Worm (Caenorhabditis elegans) whole organism, late embryonic: ENCODE measurements around the gene C24D10.2.

Experiments used
- F13H6.1 ChIP-seq: sonication (generic microtip); optimal IDR thresholded peaks from 2 replicates; lab custom pipeline; 2016; ENCODE audit warnings: missing genetic modification characterization, missing compliant biosample characterization
- ahr-1 ChIP-seq: sonication (generic microtip); optimal IDR thresholded peaks from 2 replicates; lab custom pipeline; 2016; ENCODE audit warnings: missing genetic modification characterization, missing compliant biosample characterization
- dve-1 ChIP-seq: sonication (generic microtip); optimal IDR thresholded peaks from 2 replicates; lab custom pipeline; 2017; ENCODE audit warnings: antibody characterized with exemption, mild to moderate bottlenecking, missing genetic modification characterization, missing compliant biosample characterization
- elt-2 ChIP-seq: sonication (generic microtip); optimal IDR thresholded peaks from 2 replicates; lab custom pipeline; 2016; ENCODE audit warnings: missing genetic modification reagents, missing genetic modification characterization, missing compliant biosample characterization
- fkh-6 ChIP-seq: sonication (generic microtip); optimal IDR thresholded peaks from 2 replicates; lab custom pipeline; 2016; ENCODE audit warnings: missing genetic modification characterization, missing compliant biosample characterization
- mec-3 ChIP-seq: sonication (generic microtip); optimal IDR thresholded peaks from 2 replicates; lab custom pipeline; 2016; ENCODE audit warnings: borderline replicate concordance, missing genetic modification characterization, missing compliant biosample characterization
- nfya-1 ChIP-seq: sonication (generic microtip); optimal IDR thresholded peaks from 2 replicates; lab custom pipeline; 2017; ENCODE audit warnings: missing genetic modification characterization, mild to moderate bottlenecking, missing compliant biosample characterization, antibody characterized with exemption, moderate library complexity
- odd-2 ChIP-seq: sonication (generic microtip); optimal IDR thresholded peaks from 2 replicates; lab custom pipeline; 2017; ENCODE audit warnings: antibody characterized with exemption, mild to moderate bottlenecking, missing genetic modification characterization, missing compliant biosample characterization
- pag-3 ChIP-seq: sonication (generic microtip); optimal IDR thresholded peaks from 2 replicates; lab custom pipeline; 2016; ENCODE audit warnings: missing compliant biosample characterization, missing genetic modification characterization, borderline replicate concordance
- pat-9 ChIP-seq: fragments of 200-800 bp; sonication (Bioruptor generic); optimal IDR thresholded peaks from 2 replicates; lab custom pipeline; 2018; ENCODE audit warnings: mild to moderate bottlenecking, missing genetic modification characterization, moderate library complexity, missing compliant biosample characterization
- tbx-7 ChIP-seq: sonication (generic microtip); optimal IDR thresholded peaks from 2 replicates; lab custom pipeline; 2016; ENCODE audit warnings: missing genotype, missing genetic modification characterization, missing compliant biosample characterization

ce11 chrIV:5139972-5140371, 23.2 kb upstream of the C24D10.2 start:
- TF ChIP-seq odd-2 (no peak), F13H6.1 (tag; lab: Kevin White, UChicago) (no peak), elt-2 (tag; lab: Kevin White, UChicago) (no peak), tbx-7 (no peak), fkh-6 (tag; lab: Kevin White, UChicago) (no peak), pat-9 (tag; lab: Kevin White, UChicago) (no peak), nfya-1 (tag; lab: Kevin White, UChicago) (no peak), pag-3 (tag; lab: Kevin White, UChicago) (no peak), ahr-1 (tag; lab: Kevin White, UChicago) (no peak), mec-3 (no peak), dve-1 (tag; lab: Kevin White, UChicago) (no peak)
